Worm (Caenorhabditis elegans) whole organism, L3 larva: Measurements from ENCODE around the gene xbx-3.

ENCODE experiments used
- ZK546.5 ChIP-seq: sonication (generic microtip); optimal IDR thresholded peaks from 2 replicates; lab custom pipeline; 2017; ENCODE audit warnings: missing biosample characterization, missing genetic modification characterization
- ama-1 ChIP-seq: fragments of 150-350 bp; optimal IDR thresholded peaks from 2 replicates; lab custom pipeline; 2018
- ceh-16 ChIP-seq: sonication (generic microtip); optimal IDR thresholded peaks from 2 replicates; lab custom pipeline; 2017; ENCODE audit warnings: missing biosample characterization, missing genetic modification characterization
- ceh-28 ChIP-seq: fragments of 150-350 bp; optimal IDR thresholded peaks from 2 replicates; lab custom pipeline; 2014; ENCODE audit warnings: missing biosample characterization, missing genetic modification reagents, missing genetic modification characterization
- ceh-9 ChIP-seq: sonication (generic microtip); optimal IDR thresholded peaks from 2 replicates; lab custom pipeline; 2018; ENCODE audit warnings: missing biosample characterization, missing genetic modification characterization
- daf-12 ChIP-seq: fragments of 150-350 bp; optimal IDR thresholded peaks from 2 replicates; lab custom pipeline; 2014; ENCODE audit warnings: missing biosample characterization, missing genetic modification reagents, missing genetic modification characterization
- egl-5 ChIP-seq: fragments of 150-350 bp; optimal IDR thresholded peaks from 2 replicates; lab custom pipeline; 2017; ENCODE audit warnings: missing biosample characterization, missing genetic modification reagents, missing genetic modification characterization, inconsistent platforms
- elt-1 ChIP-seq: fragments of 150-350 bp; optimal IDR thresholded peaks from 2 replicates; lab custom pipeline; 2014; ENCODE audit warnings: missing biosample characterization, missing genetic modification characterization
- elt-3 ChIP-seq, 3 experiments: fragments of 150-350 bp in 1 of 3; sonication (generic microtip) in 2 of 3; optimal IDR thresholded peaks; 2 replicates in 2 of 3; 4 replicates in 1 of 3; lab custom pipeline; 2014 to 2017; ENCODE audit warnings: missing biosample characterization in 3 of 3, missing genetic modification characterization in 3 of 3
- eor-1 ChIP-seq, 2 experiments: fragments of 150-350 bp; optimal IDR thresholded peaks; 2 replicates each; lab custom pipeline; 2014 to 2018; ENCODE audit warnings: missing biosample characterization in 2 of 2, missing genetic modification characterization in 2 of 2
- fkh-10 ChIP-seq: sonication (generic microtip); optimal IDR thresholded peaks from 2 replicates; lab custom pipeline; 2017; ENCODE audit warnings: missing biosample characterization, missing genetic modification reagents, missing genetic modification characterization
- hmg-11 ChIP-seq: sonication (generic microtip); optimal IDR thresholded peaks from 2 replicates; lab custom pipeline; 2016; ENCODE audit warnings: missing genetic modification characterization, missing compliant biosample characterization
- jun-1 ChIP-seq: fragments of 150-350 bp; optimal IDR thresholded peaks from 2 replicates; lab custom pipeline; 2014; ENCODE audit warnings: missing biosample characterization, missing genetic modification reagents, missing genetic modification characterization
- lin-15B ChIP-seq: fragments of 150-350 bp; optimal IDR thresholded peaks from 2 replicates; lab custom pipeline; 2014; ENCODE audit warnings: missing biosample characterization, missing genetic modification characterization
- lin-39 ChIP-seq: fragments of 150-350 bp; optimal IDR thresholded peaks from 2 replicates; lab custom pipeline; 2018; ENCODE audit warnings: missing biosample characterization, missing genetic modification reagents, missing genetic modification characterization
- lsy-12 ChIP-seq: sonication (generic microtip); optimal IDR thresholded peaks from 2 replicates; lab custom pipeline; 2016; ENCODE audit warnings: mild to moderate bottlenecking, missing genetic modification characterization, missing compliant biosample characterization
- mdl-1 ChIP-seq: fragments of 150-350 bp; optimal IDR thresholded peaks from 2 replicates; lab custom pipeline; 2014; ENCODE audit warnings: missing biosample characterization, missing genetic modification characterization
- mml-1 ChIP-seq: fragments of 150-350 bp; sonication (generic microtip); optimal IDR thresholded peaks from 3 replicates; lab custom pipeline; 2014; ENCODE audit warnings: missing biosample characterization, missing genetic modification characterization
- nfya-1 ChIP-seq: sonication (generic microtip); optimal IDR thresholded peaks from 2 replicates; lab custom pipeline; 2017; ENCODE audit warnings: missing genetic modification characterization, mild to moderate bottlenecking, missing compliant biosample characterization, antibody characterized with exemption, moderate library complexity; ENCODE audit not compliant: insufficient read depth
- nhr-11 ChIP-seq: fragments of 150-350 bp; optimal IDR thresholded peaks from 2 replicates; lab custom pipeline; 2014; ENCODE audit warnings: missing biosample characterization, missing genetic modification characterization
- nhr-12 ChIP-seq: fragments of 150-350 bp; optimal IDR thresholded peaks from 2 replicates; lab custom pipeline; 2014; ENCODE audit warnings: missing biosample characterization, missing genetic modification characterization
- nhr-23 ChIP-seq: fragments of 150-350 bp; optimal IDR thresholded peaks from 2 replicates; lab custom pipeline; 2014; ENCODE audit warnings: missing biosample characterization, missing genetic modification reagents, missing genetic modification characterization
- nhr-237 ChIP-seq: fragments of 150-350 bp; optimal IDR thresholded peaks from 2 replicates; lab custom pipeline; 2014; ENCODE audit warnings: missing biosample characterization, missing genetic modification characterization
- nhr-28 ChIP-seq: fragments of 150-350 bp; optimal IDR thresholded peaks from 2 replicates; lab custom pipeline; 2014; ENCODE audit warnings: missing biosample characterization, missing genetic modification characterization
- nhr-43 ChIP-seq: sonication (generic microtip); optimal IDR thresholded peaks from 2 replicates; lab custom pipeline; 2016; ENCODE audit warnings: mild to moderate bottlenecking, missing genetic modification characterization, missing compliant biosample characterization; ENCODE audit not compliant: poor library complexity, severe bottlenecking
- nhr-76 ChIP-seq: fragments of 150-350 bp; sonication (generic microtip); optimal IDR thresholded peaks from 5 replicates; lab custom pipeline; 2014; ENCODE audit warnings: missing biosample characterization, missing genetic modification characterization
- nhr-77 ChIP-seq: fragments of 150-350 bp; optimal IDR thresholded peaks from 2 replicates; lab custom pipeline; 2014; ENCODE audit warnings: missing biosample characterization, missing genetic modification characterization
- pha-4 ChIP-seq: fragments of 150-350 bp; optimal IDR thresholded peaks from 2 replicates; lab custom pipeline; 2014; ENCODE audit warnings: missing biosample characterization, missing genetic modification reagents, missing genetic modification characterization
- skn-1 ChIP-seq: fragments of 150-350 bp; optimal IDR thresholded peaks from 2 replicates; lab custom pipeline; 2014; ENCODE audit warnings: missing biosample characterization, missing genetic modification characterization
- snpc-4 ChIP-seq: fragments of 150-350 bp; optimal IDR thresholded peaks from 2 replicates; lab custom pipeline; 2014; ENCODE audit warnings: missing biosample characterization, missing genetic modification characterization
- ztf-11 ChIP-seq: fragments of 150-350 bp; optimal IDR thresholded peaks from 2 replicates; lab custom pipeline; 2014; ENCODE audit warnings: missing biosample characterization, missing genetic modification characterization
- ztf-4 ChIP-seq: fragments of 150-350 bp; optimal IDR thresholded peaks from 2 replicates; lab custom pipeline; 2014; ENCODE audit warnings: missing biosample characterization, missing genetic modification characterization

Gene xbx-3

DNA sequence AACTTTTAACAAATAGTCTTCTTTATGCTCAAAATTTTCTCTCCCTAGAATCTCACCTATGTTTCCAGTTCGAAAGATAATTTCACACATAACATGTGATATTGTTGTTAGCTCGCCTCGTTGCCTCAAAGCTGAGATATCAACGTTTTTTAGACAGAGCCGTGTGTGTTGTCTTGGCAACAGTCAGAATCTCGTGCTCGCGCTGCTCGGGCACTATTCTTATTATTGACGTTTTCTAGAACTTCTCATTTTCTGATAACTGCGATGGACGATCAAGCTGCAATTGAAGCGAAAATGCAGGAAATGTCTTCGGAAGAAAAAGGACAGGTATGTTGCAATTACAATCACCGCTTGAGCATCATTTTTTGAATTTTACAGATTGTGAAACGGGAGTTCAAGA lies at the start of gene xbx-3:
Gene xbx-3, plus strand, starts transcription at position 163 of the 400 bp plus-strand sequence.
- TF ChIP-seq nhr-11 (tag; lab: Kevin White, UChicago) (peak; percentile 79), snpc-4 (tag; lab: Kevin White, UChicago) (no peak)
- TF ChIP-seq, all 47 proteins: peak for 1

DNA sequence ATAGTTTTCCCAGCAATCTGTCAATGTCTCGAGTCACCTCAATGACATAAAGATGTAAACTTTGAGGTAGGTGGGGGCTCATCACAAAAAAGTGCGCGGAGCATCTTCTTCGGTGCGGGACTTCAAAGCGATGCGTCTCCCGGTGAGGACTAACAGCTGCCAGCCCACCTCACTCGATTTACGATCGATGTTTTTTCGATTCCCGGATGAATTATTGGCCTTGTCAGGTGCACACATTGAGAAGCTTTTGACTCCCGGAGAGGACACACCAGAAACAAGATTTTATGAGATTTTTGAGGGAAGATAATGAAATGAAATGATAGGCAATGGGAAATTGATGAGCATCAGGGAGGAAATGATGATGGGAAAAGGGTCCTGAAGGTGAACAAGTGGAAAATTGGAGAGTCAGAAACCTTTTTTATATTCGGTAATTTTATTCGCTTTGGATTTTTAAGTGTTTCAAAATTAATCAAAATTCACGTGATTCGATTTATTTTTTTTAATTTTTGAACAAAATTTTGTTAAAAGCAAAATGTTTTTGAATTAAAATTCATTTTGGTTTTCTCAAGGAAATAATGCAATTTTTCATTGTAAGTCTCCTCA lies 48.8 kb upstream of the xbx-3 start, which contains the start of gene C05B5.12:
Gene C05B5.12, plus strand, starts transcription at position 553 of the 603 bp plus-strand sequence.
- TF ChIP-seq egl-5 (peak; percentile 38), elt-3 (tag; optimal IDR thresholded peaks at IDR 0.05; lab: Kevin White, UChicago) (no peak), lin-39 (tag; lab: Kevin White, UChicago) (peak; percentile 5)
- TF ChIP-seq, all 47 proteins: peak for 2

DNA sequence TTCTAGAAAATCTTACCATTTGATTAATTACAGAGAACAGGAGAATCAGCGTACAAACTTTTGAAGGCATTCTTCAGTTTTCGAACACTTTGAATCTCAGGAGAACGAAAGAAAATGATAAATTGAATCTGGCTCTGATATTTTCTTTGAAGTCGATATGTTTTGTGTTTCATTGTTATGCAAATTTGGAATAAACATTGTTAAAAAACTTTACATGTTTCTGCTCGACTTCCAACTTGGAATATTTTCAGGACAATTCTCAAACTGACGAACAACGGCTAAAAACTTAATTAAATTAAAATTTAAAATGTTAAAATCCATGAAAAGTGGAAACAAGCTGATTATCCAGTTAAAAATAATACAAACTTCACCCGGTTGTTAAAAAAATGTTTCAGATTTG lies 47.4 kb upstream of the xbx-3 start, which contains the start of gene C05B5.1:
Gene C05B5.1, minus strand, starts transcription at position 101 of the 400 bp plus-strand sequence.
- no peak for TF ChIP-seq lin-15B (tag; lab: Kevin White, UChicago)
- no peak for TF ChIP-seq nhr-237 (tag; lab: Kevin White, UChicago)
- TF ChIP-seq ZK546.5 (tag; lab: Kevin White, UChicago), result no peak
- no peak for TF ChIP-seq nhr-28 (tag; lab: Kevin White, UChicago)
- no peak for TF ChIP-seq nhr-12 (tag; lab: Kevin White, UChicago)
- no peak for TF ChIP-seq ceh-16
- no peak for TF ChIP-seq daf-12
- TF ChIP-seq mdl-1 (tag; lab: Kevin White, UChicago), result no peak
- no peak for TF ChIP-seq ceh-28 (tag; lab: Kevin White, UChicago)
- TF ChIP-seq skn-1 (tag; lab: Kevin White, UChicago), result no peak
- TF ChIP-seq egl-5, result no peak
- TF ChIP-seq nfya-1, result no peak
- TF ChIP-seq snpc-4 (tag; lab: Kevin White, UChicago), result no peak
- TF ChIP-seq, all 47 proteins: peak for 0

DNA sequence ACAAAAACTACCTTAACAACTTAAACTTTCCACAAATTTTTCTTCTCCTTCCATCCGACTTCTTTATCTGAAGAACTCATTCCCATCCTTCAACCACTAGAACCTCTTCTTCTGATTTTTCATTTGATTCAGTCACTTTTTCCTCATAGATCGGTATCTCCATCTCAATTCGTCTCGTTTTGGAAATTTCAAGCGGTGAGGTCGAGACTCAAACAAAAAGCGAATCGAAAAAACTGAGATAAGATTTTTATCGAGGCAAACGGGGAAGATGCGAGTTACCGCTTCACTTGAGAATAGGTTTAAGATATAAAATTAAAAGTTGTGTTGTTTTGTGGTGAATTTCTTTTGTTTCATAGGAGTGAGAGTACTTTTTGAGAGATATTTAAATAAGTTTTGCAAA lies 44.4 kb upstream of the xbx-3 start:
- TF ChIP-seq ama-1 (no peak), elt-1 (tag; lab: Kevin White, UChicago) (peak; percentile 98)
- TF ChIP-seq, all 47 proteins: peak for 1

DNA sequence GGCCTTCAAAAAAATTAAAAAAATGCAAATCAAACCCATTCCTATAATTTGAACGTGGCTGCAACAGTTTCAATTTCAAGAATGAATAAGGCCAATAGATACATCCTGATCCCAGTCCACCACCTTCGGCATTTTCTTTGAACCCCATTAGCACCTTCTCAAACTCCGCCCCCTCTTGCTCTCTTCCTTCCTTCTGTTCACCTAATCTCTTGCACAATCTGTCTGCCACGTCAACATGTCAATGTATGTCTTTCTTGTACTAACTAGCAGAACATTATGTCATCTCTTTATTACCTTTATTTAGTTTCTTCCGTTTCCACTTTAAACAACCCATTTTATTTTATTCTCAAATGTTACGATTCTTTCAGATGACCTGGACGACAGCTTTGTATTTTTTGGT lies 42.2 kb upstream of the xbx-3 start, which contains the start of gene C05B5.4:
Gene C05B5.4, plus strand, starts transcription at position 351 of the 400 bp plus-strand sequence.
- TF ChIP-seq nhr-237 (tag; lab: Kevin White, UChicago), result no peak
- TF ChIP-seq egl-5, result no peak
- no peak for TF ChIP-seq lsy-12 (tag; lab: Kevin White, UChicago)
- TF ChIP-seq nfya-1, result no peak
- TF ChIP-seq lin-39 (tag; lab: Kevin White, UChicago), result no peak
- TF ChIP-seq eor-1 (tag; optimal IDR thresholded peaks at IDR 0.05; lab: Kevin White, UChicago), result no peak

DNA sequence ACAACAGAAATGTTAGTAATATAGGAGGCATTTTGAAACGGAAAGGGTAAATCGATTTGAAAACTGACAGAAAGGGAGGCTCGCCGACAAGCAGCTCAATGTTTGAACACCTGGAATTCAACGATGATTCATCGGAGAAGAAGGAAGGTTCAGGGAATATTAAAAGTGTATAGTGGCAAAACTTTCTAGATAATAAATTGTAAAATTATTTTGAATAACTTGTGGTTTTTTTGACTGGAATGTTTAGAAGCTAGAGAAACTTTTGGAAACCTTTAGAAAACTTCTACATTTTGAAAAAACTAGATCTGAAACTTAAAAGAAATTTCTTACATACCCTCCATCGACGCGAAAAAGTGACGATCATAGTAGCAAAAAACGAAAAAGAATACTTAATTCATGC lies 37.9 kb upstream of the xbx-3 start, which contains the start of gene pqn-8:
Gene pqn-8, minus strand, starts transcription at position 101 of the 400 bp plus-strand sequence.
- no peak for TF ChIP-seq nhr-12 (tag; lab: Kevin White, UChicago)
- no peak for TF ChIP-seq jun-1 (tag; lab: Kevin White, UChicago)
- no peak for TF ChIP-seq eor-1 (tag; optimal IDR thresholded peaks at IDR 0.05; lab: Kevin White, UChicago)
- no peak for TF ChIP-seq hmg-11 (tag; lab: Kevin White, UChicago)
- no peak for TF ChIP-seq nhr-77 (tag; lab: Kevin White, UChicago)
- TF ChIP-seq fkh-10 (GFP tag; lab: Kevin White, UChicago), result no peak
- TF ChIP-seq ztf-4, result no peak
- TF ChIP-seq pha-4 (tag; lab: Kevin White, UChicago), result no peak
- TF ChIP-seq nhr-11 (tag; lab: Kevin White, UChicago), result no peak
- TF ChIP-seq snpc-4 (tag; lab: Kevin White, UChicago), result no peak
- TF ChIP-seq elt-3 (tag; optimal IDR thresholded peaks at IDR 0.05; lab: Kevin White, UChicago), result no peak
- no peak for TF ChIP-seq mdl-1 (tag; lab: Kevin White, UChicago)
- no peak for TF ChIP-seq nhr-23
- TF ChIP-seq ztf-11 (tag; lab: Kevin White, UChicago), result no peak
- TF ChIP-seq skn-1 (tag; lab: Kevin White, UChicago), result no peak

DNA sequence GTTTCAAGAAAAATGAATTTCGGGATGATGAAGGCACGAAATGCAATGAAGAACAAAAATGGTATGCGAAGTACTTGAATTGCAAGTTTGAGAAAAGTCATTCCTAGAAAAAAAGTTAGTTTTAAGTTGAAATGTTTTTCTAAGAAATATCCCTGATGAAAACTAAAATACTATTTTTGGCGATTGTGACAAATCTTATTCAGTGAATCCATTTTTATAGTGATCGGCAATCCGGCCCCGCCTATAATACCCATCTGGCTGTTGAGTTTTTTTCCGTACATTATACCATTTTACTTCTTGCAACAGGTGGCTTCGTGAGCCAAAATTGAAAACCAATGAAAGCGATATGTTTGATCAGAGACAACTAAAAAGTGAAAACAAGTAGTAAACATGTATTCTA lies 36.5 kb upstream of the xbx-3 start, which contains the start of gene C05B5.17:
Gene C05B5.17, minus strand, starts transcription at position 101 of the 400 bp plus-strand sequence.
- TF ChIP-seq nhr-43 (tag; lab: Kevin White, UChicago) (no peak), elt-3 (tag; optimal IDR thresholded peaks at IDR 0.05; lab: Kevin White, UChicago) (no peak), ceh-9 (no peak), nhr-76 (tag; lab: Kevin White, UChicago) (no peak), mml-1 (no peak), elt-1 (tag; lab: Kevin White, UChicago) (no peak)
